Worm (Caenorhabditis elegans) whole organism, mixed stage, embryonic: ENCODE data around the gene sre-6.

Experiments used
- M03D4.4 ChIP-seq: sonication (generic microtip); optimal IDR thresholded peaks from 2 replicates; lab custom pipeline; 2017; ENCODE audit warnings: mild to moderate bottlenecking, missing genetic modification characterization, missing compliant biosample characterization
- bed-3 ChIP-seq: fragments of 200-800 bp; sonication (Bioruptor generic); optimal IDR thresholded peaks from 3 replicates; lab custom pipeline; 2018; ENCODE audit warnings: mild to moderate bottlenecking, missing genetic modification characterization, moderate library complexity, missing compliant biosample characterization
- blmp-1 ChIP-seq: fragments of 150-350 bp; optimal IDR thresholded peaks from 2 replicates; lab custom pipeline; 2014; ENCODE audit warnings: missing biosample characterization, missing genetic modification characterization
- ceh-39 ChIP-seq: fragments of 150-350 bp; optimal IDR thresholded peaks from 2 replicates; lab custom pipeline; 2014; ENCODE audit warnings: missing biosample characterization, missing genetic modification characterization
- ceh-83 ChIP-seq: fragments of 200-800 bp; sonication (Bioruptor generic); optimal IDR thresholded peaks from 2 replicates; lab custom pipeline; 2018; ENCODE audit warnings: mild to moderate bottlenecking, missing genetic modification characterization, missing compliant biosample characterization
- ces-1 ChIP-seq: fragments of 150-350 bp; optimal IDR thresholded peaks from 2 replicates; lab custom pipeline; 2014; ENCODE audit warnings: missing biosample characterization, missing genetic modification reagents, missing genetic modification characterization
- cnd-1 ChIP-seq: fragments of 200-800 bp; sonication (Bioruptor generic); optimal IDR thresholded peaks from 2 replicates; lab custom pipeline; 2018; ENCODE audit warnings: mild to moderate bottlenecking, missing genetic modification characterization, missing compliant biosample characterization
- drap-1 ChIP-seq: fragments of 200-800 bp; sonication (Bioruptor generic); optimal IDR thresholded peaks from 3 replicates; lab custom pipeline; 2018; ENCODE audit warnings: mild to moderate bottlenecking, missing genetic modification characterization, missing compliant biosample characterization
- elt-1 ChIP-seq: sonication (generic microtip); optimal IDR thresholded peaks from 2 replicates; lab custom pipeline; 2017; ENCODE audit warnings: missing genetic modification characterization, mild to moderate bottlenecking, missing compliant biosample characterization, antibody characterized with exemption, moderate library complexity, borderline replicate concordance; ENCODE audit not compliant: insufficient read depth
- flh-1 ChIP-seq: fragments of 200-800 bp; sonication (Bioruptor generic); optimal IDR thresholded peaks from 2 replicates; lab custom pipeline; 2018; ENCODE audit warnings: mild to moderate bottlenecking, missing genetic modification characterization, moderate library complexity, missing compliant biosample characterization
- ham-2 ChIP-seq: fragments of 200-800 bp; sonication (Bioruptor generic); optimal IDR thresholded peaks from 2 replicates; lab custom pipeline; 2018; ENCODE audit warnings: mild to moderate bottlenecking, missing genetic modification characterization, missing compliant biosample characterization
- hlh-1 ChIP-seq: fragments of 150-350 bp; optimal IDR thresholded peaks from 2 replicates; lab custom pipeline; 2014; ENCODE audit warnings: missing biosample characterization, missing genetic modification reagents, missing genetic modification characterization
- lin-13 ChIP-seq: fragments of 150-350 bp; optimal IDR thresholded peaks from 2 replicates; lab custom pipeline; 2014; ENCODE audit warnings: missing biosample characterization, missing genetic modification characterization
- lin-32 ChIP-seq: fragments of 200-800 bp; sonication (Bioruptor generic); optimal IDR thresholded peaks from 2 replicates; lab custom pipeline; 2018; ENCODE audit warnings: mild to moderate bottlenecking, missing genetic modification characterization, missing compliant biosample characterization
- lsy-2 ChIP-seq: fragments of 150-350 bp; optimal IDR thresholded peaks from 2 replicates; lab custom pipeline; 2014; ENCODE audit warnings: missing biosample characterization, missing genetic modification characterization
- mab-5 ChIP-seq: fragments of 150-350 bp; optimal IDR thresholded peaks from 2 replicates; lab custom pipeline; 2014; ENCODE audit warnings: missing biosample characterization, missing genetic modification characterization
- mep-1 ChIP-seq: fragments of 150-350 bp; optimal IDR thresholded peaks from 2 replicates; lab custom pipeline; 2017; ENCODE audit warnings: missing biosample characterization, missing genetic modification reagents, missing genetic modification characterization, inconsistent platforms
- mls-2 ChIP-seq: sonication (generic microtip); optimal IDR thresholded peaks from 2 replicates; lab custom pipeline; 2016; ENCODE audit warnings: mild to moderate bottlenecking, missing genetic modification characterization, moderate library complexity, missing compliant biosample characterization
- nhr-12 ChIP-seq: fragments of 150-350 bp; optimal IDR thresholded peaks from 2 replicates; lab custom pipeline; 2014; ENCODE audit warnings: missing biosample characterization, missing genetic modification characterization
- nhr-2 ChIP-seq: fragments of 150-350 bp; optimal IDR thresholded peaks from 2 replicates; lab custom pipeline; 2014; ENCODE audit warnings: missing biosample characterization, missing genetic modification characterization
- nhr-28 ChIP-seq: fragments of 150-350 bp; optimal IDR thresholded peaks from 2 replicates; lab custom pipeline; 2014; ENCODE audit warnings: missing biosample characterization, missing genetic modification characterization
- pha-4 ChIP-seq: fragments of 150-350 bp; optimal IDR thresholded peaks from 2 replicates; lab custom pipeline; 2018; ENCODE audit warnings: missing biosample characterization, missing genetic modification reagents, missing genetic modification characterization
- sem-2 ChIP-seq: fragments of 200-800 bp; sonication (Bioruptor generic); optimal IDR thresholded peaks from 2 replicates; lab custom pipeline; 2018; ENCODE audit warnings: mild to moderate bottlenecking, missing genetic modification characterization, missing compliant biosample characterization
- snpc-4 ChIP-seq: fragments of 150-350 bp; optimal IDR thresholded peaks from 2 replicates; lab custom pipeline; 2014; ENCODE audit warnings: missing biosample characterization, missing genetic modification characterization
- sptf-1 ChIP-seq: sonication (generic microtip); optimal IDR thresholded peaks from 2 replicates; lab custom pipeline; 2017; ENCODE audit warnings: mild to moderate bottlenecking, missing genetic modification characterization, moderate library complexity, missing compliant biosample characterization
- tbx-8 ChIP-seq: fragments of 200-800 bp; sonication (Bioruptor generic); optimal IDR thresholded peaks from 2 replicates; lab custom pipeline; 2018; ENCODE audit warnings: mild to moderate bottlenecking, missing genetic modification characterization, moderate library complexity, missing compliant biosample characterization
- unc-120 ChIP-seq: sonication (generic microtip); optimal IDR thresholded peaks from 2 replicates; lab custom pipeline; 2017; ENCODE audit warnings: missing genetic modification characterization, missing compliant biosample characterization; ENCODE audit not compliant: poor library complexity, severe bottlenecking
- unc-39 ChIP-seq: fragments of 150-350 bp; optimal IDR thresholded peaks from 2 replicates; lab custom pipeline; 2014; ENCODE audit warnings: missing biosample characterization, missing genetic modification characterization
- zip-8 ChIP-seq: fragments of 150-350 bp; optimal IDR thresholded peaks from 2 replicates; lab custom pipeline; 2014; ENCODE audit warnings: missing biosample characterization, missing genetic modification characterization
- ztf-11 ChIP-seq: fragments of 150-350 bp; optimal IDR thresholded peaks from 2 replicates; lab custom pipeline; 2014; ENCODE audit warnings: missing biosample characterization, missing genetic modification characterization

sre-6 gene

ce11 chrV:10773216-10773615 lies 10.6 kb upstream of the sre-6 start:
- TF ChIP-seq nhr-28 (tag; lab: Kevin White, UChicago) = no peak
- TF ChIP-seq mls-2 (tag; lab: Kevin White, UChicago) = no peak
- no peak for TF ChIP-seq ceh-83 (GFP tag; lab: Kevin White, UChicago)
- TF ChIP-seq lin-13 (tag; lab: Kevin White, UChicago) = no peak
- no peak for TF ChIP-seq hlh-1 (tag; lab: Kevin White, UChicago)
- TF ChIP-seq nhr-2 (tag; lab: Kevin White, UChicago) = no peak
- TF ChIP-seq cnd-1 = no peak
- TF ChIP-seq ces-1 = no peak
- TF ChIP-seq sptf-1 (tag; lab: Kevin White, UChicago) = no peak
- TF ChIP-seq blmp-1 = no peak
- no peak for TF ChIP-seq mep-1 (tag; lab: Kevin White, UChicago)
- no peak for TF ChIP-seq M03D4.4
- no peak for TF ChIP-seq ceh-39 (tag; lab: Kevin White, UChicago)
- no peak for TF ChIP-seq unc-39 (tag; lab: Kevin White, UChicago)
- TF ChIP-seq drap-1 (GFP tag; lab: Kevin White, UChicago) = no peak

- no peak for TF ChIP-seq sem-2 (GFP tag; lab: Kevin White, UChicago)
- TF ChIP-seq nhr-2 (tag; lab: Kevin White, UChicago) = no peak
- TF ChIP-seq snpc-4 = no peak
- no peak for TF ChIP-seq zip-8 (tag; lab: Kevin White, UChicago)
- no peak for TF ChIP-seq mab-5 (tag; lab: Kevin White, UChicago)
These were observed 8.8 kb upstream of the sre-6 start, which contains the start of gene D1054.3 for ce11 chrV:10771390-10771789. D1054.3 (plus strand) TSS chrV:10771451.

- TF ChIP-seq blmp-1 (no peak), ces-1 (peak; percentile 85), zip-8 (tag; lab: Kevin White, UChicago) (no peak), ceh-39 (tag; lab: Kevin White, UChicago) (no peak), mep-1 (tag; lab: Kevin White, UChicago) (peak; percentile 15)
- TF ChIP-seq, all 35 proteins: peak for 2
These were observed 7.4 kb upstream of the sre-6 start, which contains the start of the genes D1054.1 and pas-2 for ce11 chrV:10770026-10770425. D1054.1 (minus strand) TSS chrV:10770217. pas-2 (plus strand) TSS chrV:10770368.

- TF ChIP-seq lin-32 (GFP tag; lab: Kevin White, UChicago) (no peak), tbx-8 (GFP tag; lab: Kevin White, UChicago) (no peak), zip-8 (tag; lab: Kevin White, UChicago) (peak; percentile 94), drap-1 (GFP tag; lab: Kevin White, UChicago) (no peak), elt-1 (tag; lab: Kevin White, UChicago) (no peak)
These were observed 6.3 kb upstream of the sre-6 start for ce11 chrV:10768892-10769291.

ce11 chrV:10764066-10764465 lies 1.5 kb upstream of the sre-6 start, which contains the start of gene ocr-1:
ocr-1 (plus strand) TSS chrV:10764366.
- TF ChIP-seq drap-1 (GFP tag; lab: Kevin White, UChicago) = no peak
- no peak for TF ChIP-seq lsy-2
- TF ChIP-seq nhr-12 (tag; lab: Kevin White, UChicago) = no peak
- TF ChIP-seq ceh-39 (tag; lab: Kevin White, UChicago) = no peak
- no peak for TF ChIP-seq pha-4 (tag; lab: Kevin White, UChicago)
- TF ChIP-seq unc-120 (tag; lab: Kevin White, UChicago) = no peak
- TF ChIP-seq mls-2 (tag; lab: Kevin White, UChicago) = no peak
- no peak for TF ChIP-seq hlh-1 (tag; lab: Kevin White, UChicago)
- TF ChIP-seq mab-5 (tag; lab: Kevin White, UChicago) = no peak
- TF ChIP-seq ztf-11 (tag; lab: Kevin White, UChicago) = no peak
- TF ChIP-seq flh-1 (GFP tag; lab: Kevin White, UChicago) = no peak
- TF ChIP-seq ham-2 (GFP tag; lab: Kevin White, UChicago) = no peak
- no peak for TF ChIP-seq sptf-1 (tag; lab: Kevin White, UChicago)
- TF ChIP-seq lin-32 (GFP tag; lab: Kevin White, UChicago) = no peak
- TF ChIP-seq bed-3 (GFP tag; lab: Kevin White, UChicago) = no peak
- TF ChIP-seq zip-8 (tag; lab: Kevin White, UChicago) = no peak
- no peak for TF ChIP-seq nhr-2 (tag; lab: Kevin White, UChicago)
- TF ChIP-seq snpc-4 = no peak
- TF ChIP-seq elt-1 (tag; lab: Kevin White, UChicago) = no peak
- no peak for TF ChIP-seq M03D4.4
